Fruit fly (Drosophila melanogaster) whole organism, embryonic: Measurements from ENCODE around the gene amrt.

Experiments used
- CG11504 ChIP-seq: fragments of 200-800 bp; sonication (Bioruptor generic); optimal IDR thresholded peaks from 3 replicates; lab custom pipeline; 2019; ENCODE audit warnings: missing biosample characterization, mild to moderate bottlenecking, missing genetic modification characterization, moderate library complexity
- CG11695 ChIP-seq: fragments of 200-800 bp; sonication (Bioruptor generic); IDR thresholded peaks from 3 replicates; pipeline ENCODE4 v1.3.6; 2022; ENCODE audit warnings: missing biosample characterization, missing genetic modification characterization
- CG12744 ChIP-seq: fragments of 200-800 bp; sonication (Bioruptor generic); optimal IDR thresholded peaks from 2 replicates; lab custom pipeline; 2016; ENCODE audit warnings: missing biosample characterization, missing genetic modification characterization
- CG15011 ChIP-seq: fragments of 200-800 bp; sonication (Bioruptor generic); optimal IDR thresholded peaks from 3 replicates; lab custom pipeline; 2018; ENCODE audit warnings: missing biosample characterization, mild to moderate bottlenecking, missing genetic modification characterization
- CG15269 ChIP-seq: fragments of 200-800 bp; sonication (Bioruptor generic); optimal IDR thresholded peaks from 2 replicates; lab custom pipeline; 2018; ENCODE audit warnings: missing biosample characterization, mild to moderate bottlenecking, missing genetic modification characterization, moderate library complexity
- CG17612 ChIP-seq: fragments of 200-800 bp; sonication (Bioruptor generic); IDR thresholded peaks from 2 replicates; pipeline ENCODE4 v1.3.6; 2022; ENCODE audit warnings: missing biosample characterization, missing genetic modification characterization
- CG17802 ChIP-seq: fragments of 200-800 bp; sonication (Bioruptor generic); optimal IDR thresholded peaks from 2 replicates; lab custom pipeline; 2018; ENCODE audit warnings: missing biosample characterization, mild to moderate bottlenecking, missing genetic modification characterization, moderate library complexity
- CG1832 ChIP-seq: fragments of 200-800 bp; sonication (Bioruptor generic); optimal IDR thresholded peaks from 2 replicates; lab custom pipeline; 2017; ENCODE audit warnings: missing biosample characterization, mild to moderate bottlenecking, missing genetic modification characterization, inconsistent platforms
- CG2129 ChIP-seq: fragments of 200-800 bp; sonication (Bioruptor generic); IDR thresholded peaks from 2 replicates; pipeline ENCODE4 v1.3.6; 2022; ENCODE audit warnings: missing biosample characterization, missing genetic modification characterization; ENCODE audit not compliant: partially characterized antibody
- CG3281 ChIP-seq: fragments of 200-800 bp; sonication (Bioruptor generic); optimal IDR thresholded peaks from 3 replicates; lab custom pipeline; 2017; ENCODE audit warnings: missing biosample characterization, mild to moderate bottlenecking, missing genetic modification characterization
- CG33557 ChIP-seq: fragments of 200-800 bp; sonication (Bioruptor generic); optimal IDR thresholded peaks from 2 replicates; lab custom pipeline; 2019; ENCODE audit warnings: missing biosample characterization, mild to moderate bottlenecking, missing genetic modification characterization, moderate library complexity
- CG4328 ChIP-seq: fragments of 200-800 bp; sonication (Bioruptor generic); optimal IDR thresholded peaks from 3 replicates; lab custom pipeline; 2017; ENCODE audit warnings: missing biosample characterization, missing genetic modification reagents, missing genetic modification characterization
- CG4424 ChIP-seq: fragments of 200-800 bp; sonication (Bioruptor generic); optimal IDR thresholded peaks from 3 replicates; lab custom pipeline; 2016; ENCODE audit warnings: missing biosample characterization, missing genetic modification characterization
- CG4707 ChIP-seq: fragments of 200-800 bp; sonication (Bioruptor generic); optimal IDR thresholded peaks from 2 replicates; lab custom pipeline; 2018; ENCODE audit warnings: missing biosample characterization, mild to moderate bottlenecking, missing genetic modification characterization, moderate library complexity
- CG7745 ChIP-seq: fragments of 200-800 bp; sonication (Bioruptor generic); optimal IDR thresholded peaks from 2 replicates; lab custom pipeline; 2018; ENCODE audit warnings: missing biosample characterization, mild to moderate bottlenecking, missing genetic modification characterization, moderate library complexity
- CG8388 ChIP-seq: fragments of 200-800 bp; sonication (Bioruptor generic); optimal IDR thresholded peaks from 2 replicates; lab custom pipeline; 2019; ENCODE audit warnings: missing biosample characterization, mild to moderate bottlenecking, missing genetic modification characterization, moderate library complexity
- CG8944 ChIP-seq: fragments of 200-800 bp; sonication (Bioruptor generic); optimal IDR thresholded peaks from 3 replicates; lab custom pipeline; 2016; ENCODE audit warnings: missing biosample characterization, missing genetic modification characterization
- CHES-1-like ChIP-seq: fragments of 200-800 bp; sonication (Bioruptor generic); optimal IDR thresholded peaks from 2 replicates; lab custom pipeline; 2016; ENCODE audit warnings: missing biosample characterization, missing genetic modification characterization
- Chrac-16 ChIP-seq: fragments of 200-800 bp; sonication (Bioruptor generic); optimal IDR thresholded peaks from 3 replicates; lab custom pipeline; 2016; ENCODE audit warnings: missing biosample characterization, missing genetic modification characterization
- Dip3 ChIP-seq: fragments of 200-800 bp; sonication (Bioruptor generic); optimal IDR thresholded peaks from 3 replicates; lab custom pipeline; 2016; ENCODE audit warnings: missing biosample characterization, missing genetic modification characterization
- E2f2 ChIP-seq: fragments of 200-800 bp; sonication (Bioruptor generic); IDR thresholded peaks from 2 replicates; pipeline ENCODE4 v1.3.6; 2022; ENCODE audit warnings: missing biosample characterization, missing genetic modification characterization
- Gsc ChIP-seq: fragments of 200-800 bp; sonication (Bioruptor generic); IDR thresholded peaks from 2 replicates; pipeline ENCODE4 v1.3.6; 2022; ENCODE audit warnings: missing biosample characterization, missing genetic modification characterization
- HmgZ ChIP-seq: fragments of 200-800 bp; sonication (Bioruptor generic); optimal IDR thresholded peaks from 2 replicates; lab custom pipeline; 2018; ENCODE audit warnings: missing biosample characterization, mild to moderate bottlenecking, missing genetic modification characterization
- Hmr ChIP-seq: fragments of 200-800 bp; sonication (Bioruptor generic); optimal IDR thresholded peaks from 3 replicates; lab custom pipeline; 2017; ENCODE audit warnings: mild to moderate bottlenecking, missing biosample characterization, missing genetic modification reagents, missing genetic modification characterization
- Kr ChIP-seq: fragments of 200-800 bp; sonication (Bioruptor generic); optimal IDR thresholded peaks from 2 replicates; lab custom pipeline; 2017; ENCODE audit warnings: missing biosample characterization, mild to moderate bottlenecking, missing genetic modification characterization
- Lpt ChIP-seq: fragments of >200 bp; optimal IDR thresholded peaks from 2 replicates; lab custom pipeline; 2018; ENCODE audit warnings: missing biosample characterization, missing genetic modification characterization
- Med ChIP-seq: fragments of 200-800 bp; sonication (Bioruptor generic); peaks from one replicate; lab custom pipeline; 2016; ENCODE audit warnings: missing biosample characterization, missing genetic modification characterization, mild to moderate bottlenecking, inconsistent platforms, moderate library complexity
- Mes4 ChIP-seq: fragments of 200-800 bp; sonication (Bioruptor generic); optimal IDR thresholded peaks from 2 replicates; lab custom pipeline; 2016; ENCODE audit warnings: missing biosample characterization, missing genetic modification characterization
- NC2β ChIP-seq: fragments of 200-800 bp; sonication (Bioruptor generic); optimal IDR thresholded peaks from 2 replicates; lab custom pipeline; 2016; ENCODE audit warnings: missing biosample characterization, missing genetic modification characterization
- Side ChIP-seq: fragments of 200-800 bp; sonication (Bioruptor generic); optimal IDR thresholded peaks from 2 replicates; lab custom pipeline; 2016; ENCODE audit warnings: missing biosample characterization, missing genetic modification characterization
- Stat92E ChIP-seq, 3 experiments: fragments of >200 bp in 2 of 3; fragments of 200-800 bp in 1 of 3; sonication (Bioruptor generic) in 1 of 3; optimal IDR thresholded peaks; 2 replicates each; lab custom pipeline; 2017 to 2019; ENCODE audit warnings: missing biosample characterization in 3 of 3, missing genetic modification characterization in 3 of 3, mild to moderate bottlenecking in 1 of 3, moderate library complexity in 1 of 3
- Xrp1 ChIP-seq: fragments of 200-800 bp; sonication (Bioruptor generic); IDR thresholded peaks from 2 replicates; pipeline ENCODE4 v1.3.6; 2022; ENCODE audit warnings: missing biosample characterization, missing genetic modification characterization
- cg ChIP-seq: fragments of 200-800 bp; sonication (Bioruptor generic); optimal IDR thresholded peaks from 3 replicates; lab custom pipeline; 2019; ENCODE audit warnings: missing biosample characterization, mild to moderate bottlenecking, missing genetic modification characterization, moderate library complexity
- croc ChIP-seq: fragments of 200-800 bp; sonication (Bioruptor generic); conservative IDR thresholded peaks from 3 replicates; pipeline ENCODE4 v1.3.6; 2022; ENCODE audit warnings: missing biosample characterization, missing genetic modification characterization
- da ChIP-seq: fragments of 200-800 bp; sonication (Bioruptor generic); optimal IDR thresholded peaks from 2 replicates; lab custom pipeline; 2016; ENCODE audit warnings: missing biosample characterization, missing genetic modification characterization
- dan ChIP-seq: fragments of 200-800 bp; sonication (Bioruptor generic); IDR thresholded peaks from 2 replicates; pipeline ENCODE4 v1.3.6; 2022; ENCODE audit warnings: missing biosample characterization, missing genetic modification characterization
- dysf ChIP-seq: fragments of 200-800 bp; sonication (Bioruptor generic); IDR thresholded peaks from 3 replicates; pipeline ENCODE4 v1.3.6; 2022; ENCODE audit warnings: missing biosample characterization, missing genetic modification characterization
- fd96Cb ChIP-seq: fragments of 200-800 bp; sonication (Bioruptor generic); optimal IDR thresholded peaks from 2 replicates; lab custom pipeline; 2018; ENCODE audit warnings: missing biosample characterization, mild to moderate bottlenecking, missing genetic modification characterization, moderate library complexity
- grau ChIP-seq: fragments of 200-800 bp; optimal IDR thresholded peaks from 3 replicates; lab custom pipeline; 2019; ENCODE audit warnings: missing biosample characterization, mild to moderate bottlenecking, missing genetic modification characterization, moderate library complexity
- insv ChIP-seq, 2 experiments: fragments of 200-800 bp; sonication (Bioruptor generic); optimal IDR thresholded peaks; 3 replicates each; lab custom pipeline; 2016 to 2018; ENCODE audit warnings: missing biosample characterization in 2 of 2, missing genetic modification characterization in 2 of 2
- kay ChIP-seq: fragments of 200-800 bp; sonication (Bioruptor generic); optimal IDR thresholded peaks from 2 replicates; lab custom pipeline; 2016; ENCODE audit warnings: missing biosample characterization, missing genetic modification characterization
- ken ChIP-seq: fragments of 200-800 bp; sonication (Bioruptor generic); IDR thresholded peaks from 3 replicates; pipeline ENCODE4 v1.3.6; 2022; ENCODE audit warnings: missing biosample characterization, missing genetic modification characterization
- mam ChIP-seq: fragments of 200-800 bp; sonication (Bioruptor generic); optimal IDR thresholded peaks from 3 replicates; lab custom pipeline; 2016; ENCODE audit warnings: missing biosample characterization, missing genetic modification characterization
- org-1 ChIP-seq: fragments of 200-800 bp; sonication (Bioruptor generic); optimal IDR thresholded peaks from 2 replicates; lab custom pipeline; 2017; ENCODE audit warnings: missing biosample characterization, missing genetic modification characterization
- otp ChIP-seq: fragments of 200-800 bp; sonication (Bioruptor generic); IDR thresholded peaks from 3 replicates; pipeline ENCODE4, ENCODE4 v1.3.6; 2022; ENCODE audit warnings: missing biosample characterization, missing genetic modification characterization
- pfk ChIP-seq: fragments of 200-800 bp; sonication (Bioruptor generic); optimal IDR thresholded peaks from 2 replicates; lab custom pipeline; 2018; ENCODE audit warnings: missing biosample characterization, mild to moderate bottlenecking, missing genetic modification characterization, moderate library complexity
- pros ChIP-seq: fragments of 200-800 bp; sonication (Bioruptor generic); optimal IDR thresholded peaks from 3 replicates; lab custom pipeline; 2019; ENCODE audit warnings: missing biosample characterization, mild to moderate bottlenecking, missing genetic modification characterization, moderate library complexity
- slou ChIP-seq: fragments of 200-800 bp; sonication (Bioruptor generic); optimal IDR thresholded peaks from 3 replicates; lab custom pipeline; 2016; ENCODE audit warnings: missing biosample characterization, missing genetic modification characterization
- stc ChIP-seq: fragments of 200-800 bp; sonication (Bioruptor generic); IDR thresholded peaks from 2 replicates; pipeline ENCODE4 v1.3.6; 2022; ENCODE audit warnings: missing biosample characterization, missing genetic modification characterization
- trem ChIP-seq: fragments of 200-800 bp; optimal IDR thresholded peaks from 3 replicates; lab custom pipeline; 2019; ENCODE audit warnings: missing biosample characterization, mild to moderate bottlenecking, missing genetic modification characterization, moderate library complexity
- zf30C ChIP-seq: fragments of 200-800 bp; sonication (Bioruptor generic); optimal IDR thresholded peaks from 3 replicates; lab custom pipeline; 2018; ENCODE audit warnings: missing biosample characterization, mild to moderate bottlenecking, missing genetic modification characterization

The amrt gene

DNA sequence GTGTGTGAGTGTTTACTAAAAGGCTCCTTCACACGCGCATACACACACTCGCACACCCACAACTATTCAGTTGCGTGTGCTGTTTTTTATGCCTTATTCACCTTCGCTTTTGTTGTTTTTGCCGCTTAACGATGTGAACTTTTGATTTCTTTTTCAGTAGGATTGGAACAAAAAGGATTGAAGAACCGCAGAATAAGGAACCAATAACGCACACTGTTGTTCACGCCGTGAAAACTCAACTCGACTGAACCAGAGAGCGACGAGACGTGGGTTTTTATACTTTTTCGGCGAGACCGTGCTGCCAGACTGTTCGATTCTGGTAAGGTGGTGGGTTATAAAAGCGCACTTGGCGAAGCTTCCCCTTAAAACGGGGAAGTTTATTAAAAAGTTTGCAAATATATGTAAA is 27.1 kb upstream of the amrt start, which contains the start of gene Pdcd4 (continued):
- TF ChIP-seq Chrac-16 (GFP tag; lab: Kevin White, UChicago), result no peak
- TF ChIP-seq pfk (GFP tag; lab: Kevin White, UChicago), result peak; percentile 4
- TF ChIP-seq CG17802 (tag; lab: Kevin White, UChicago), result no peak
- no peak for TF ChIP-seq kay (GFP tag; lab: Kevin White, UChicago)
- no peak for TF ChIP-seq slou
- peak; percentile 65 for TF ChIP-seq Kr (GFP tag; lab: Kevin White, UChicago)
- TF ChIP-seq pros (GFP tag; lab: Kevin White, UChicago), result no peak
- peak; percentile 52 for TF ChIP-seq CG4328 (GFP tag; lab: Kevin White, UChicago)
- no peak for TF ChIP-seq CG7745
- TF ChIP-seq stc, result no peak
- no peak for TF ChIP-seq CG33557 (GFP tag; lab: Kevin White, UChicago)
- TF ChIP-seq CG15269 (tag; lab: Kevin White, UChicago), result peak; percentile 23
- TF ChIP-seq CG11504 (tag; lab: Kevin White, UChicago), result peak; percentile 7
- peak; percentile 46; the same call in 1 of the 3 replicates for TF ChIP-seq ken (GFP tag; lab: Robert Waterston, UW)
- no peak for TF ChIP-seq dysf (GFP tag; lab: Robert Waterston, UW)
- TF ChIP-seq CG11695 (GFP tag; lab: Robert Waterston, UW), result no peak
- no peak for TF ChIP-seq dan (GFP tag; lab: Robert Waterston, UW)
- no peak for TF ChIP-seq Mes4 (GFP tag; lab: Kevin White, UChicago)
- peak; percentile 47 for TF ChIP-seq cg (GFP tag; lab: Kevin White, UChicago)
- TF ChIP-seq Gsc, result no peak
- TF ChIP-seq CHES-1-like (GFP tag; lab: Kevin White, UChicago), result peak; percentile 34
- no peak for TF ChIP-seq CG4424 (GFP tag; lab: Kevin White, UChicago)
- peak; percentile 4 for TF ChIP-seq HmgZ (tag; lab: Kevin White, UChicago)
- TF ChIP-seq insv (GFP tag; optimal IDR thresholded peaks at IDR 0.05; lab: Kevin White, UChicago), result peak in 1 of 2 experiments; percentile 1
- peak; percentile 43 for TF ChIP-seq trem (tag; lab: Kevin White, UChicago)
- TF ChIP-seq zf30C, result no peak
- TF ChIP-seq Lpt (GFP tag; lab: Kevin White, UChicago), result no peak
- peak; percentile 86 for TF ChIP-seq Med (GFP tag; lab: Kevin White, UChicago)
- TF ChIP-seq CG12744 (GFP tag; lab: Kevin White, UChicago), result peak; percentile 26
- 0 out of 2 replicates have a peak, but pooled peaks have one; percentile 26 for TF ChIP-seq Xrp1 (GFP tag; lab: Robert Waterston, UW)
- no peak for TF ChIP-seq da (GFP tag; lab: Kevin White, UChicago)
- TF ChIP-seq Side, result peak; percentile 16
- peak; percentile 49 for TF ChIP-seq Hmr (GFP tag; lab: Kevin White, UChicago)
- TF ChIP-seq CG17612 (GFP tag; lab: Robert Waterston, UW), result no peak
- no peak for TF ChIP-seq croc (GFP tag; lab: Robert Waterston, UW)
- no peak for TF ChIP-seq Dip3 (GFP tag; lab: Kevin White, UChicago)
- peak; percentile 10 for TF ChIP-seq grau (tag; lab: Kevin White, UChicago)
- TF ChIP-seq E2f2 (GFP tag; lab: Robert Waterston, UW), result peak; percentile 40; the same call in 1 of the 2 replicates
- no peak for TF ChIP-seq CG3281
- TF ChIP-seq CG1832 (GFP tag; lab: Kevin White, UChicago), result no peak
- TF ChIP-seq Stat92E (GFP tag; optimal IDR thresholded peaks at IDR 0.05; lab: Kevin White, UChicago), result no peak
- TF ChIP-seq CG2129, result no peak
- TF ChIP-seq org-1 (GFP tag; lab: Kevin White, UChicago), result no peak
- TF ChIP-seq CG8388, result no peak
- no peak for TF ChIP-seq CG15011
- peak; percentile 40 for TF ChIP-seq NC2β (GFP tag; lab: Kevin White, UChicago)
- no peak for TF ChIP-seq fd96Cb (tag; lab: Kevin White, UChicago)
- TF ChIP-seq otp (GFP tag; lab: Robert Waterston, UW), result peak; percentile 46; the same call in 1 of the 3 replicates
- TF ChIP-seq mam (GFP tag; lab: Kevin White, UChicago), result no peak
- TF ChIP-seq CG8944 (GFP tag; lab: Kevin White, UChicago), result no peak
- no peak for TF ChIP-seq CG4707
